Worm (Caenorhabditis elegans): Measurements from ENCODE around the gene faah-5.

- TF ChIP-seq saeg-2 (GFP tag; IDR thresholded peaks at IDR 0.05) (no peak), mdl-1 (tag; optimal IDR thresholded peaks at IDR 0.05) (no peak), jun-1 (tag; optimal IDR thresholded peaks at IDR 0.05) (no peak), php-3 (GFP tag; IDR thresholded peaks at IDR 0.05) (no peak), zip-11 (GFP tag; IDR thresholded peaks at IDR 0.05) (no peak), ama-1 (optimal IDR thresholded peaks at IDR 0.05) (no peak), aly-2 (tag; optimal IDR thresholded peaks at IDR 0.05) (no peak), mdt-29 (GFP tag; IDR thresholded peaks at IDR 0.05) (no peak), nhr-237 (tag; optimal IDR thresholded peaks at IDR 0.05) (no peak), mxl-2 (GFP tag; conservative IDR thresholded peaks at IDR 0.05) (no peak), D1046.2 (GFP tag; IDR thresholded peaks at IDR 0.05) (no peak)
Observed at ce11 chrIII:11841728-11842127, 49.5 kb downstream of the faah-5 start.

Data from whole organism, L4 larva.